Worm (Caenorhabditis elegans) whole organism, midembryonic: ENCODE data around the gene xtr-1.

Experiments
- flt-1 ChIP-seq: fragments of 200-800 bp; sonication (Bioruptor generic); IDR thresholded peaks from 2 replicates; pipeline ENCODE4 v1.3.6; 2022; ENCODE audit warnings: missing genetic modification characterization, missing compliant biosample characterization
- med-1 ChIP-seq: sonication (generic microtip); optimal IDR thresholded peaks from 2 replicates; lab custom pipeline; 2017; ENCODE audit warnings: missing genetic modification characterization, mild to moderate bottlenecking, missing compliant biosample characterization, antibody characterized with exemption, missing genetic modification reagents; ENCODE audit not compliant: insufficient read depth
- ztf-23 ChIP-seq: fragments of 200-800 bp; sonication (Bioruptor generic); IDR thresholded peaks from 2 replicates; pipeline ENCODE4 v1.3.6; 2022; ENCODE audit warnings: missing genetic modification reagents, missing genetic modification characterization, missing compliant biosample characterization

ce11 chrX:11850572-11850971, 2.0 kb upstream of the xtr-1 start, which contains the start of gene F54F7.14:
- TF ChIP-seq flt-1 (GFP tag; lab: Robert Waterston, UW) (no peak), med-1 (no peak), ztf-23 (GFP tag; lab: Robert Waterston, UW) (no peak)
